Worm (Caenorhabditis elegans) whole organism, young adult: Measurements from ENCODE around the gene T04C12.9.

Source experiments
- B0019.2 ChIP-seq: fragments of 200-800 bp; sonication (Bioruptor generic); conservative IDR thresholded peaks from 2 replicates; pipeline ENCODE4 v1.3.6; 2022; ENCODE audit warnings: missing genetic modification reagents, missing genetic modification characterization, missing compliant biosample characterization
- B0261.1 ChIP-seq: sonication (generic microtip); optimal IDR thresholded peaks from 2 replicates; lab custom pipeline; 2016; ENCODE audit warnings: mild to moderate bottlenecking, missing genetic modification characterization, moderate library complexity, missing compliant biosample characterization
- F10E7.11 ChIP-seq: sonication (generic microtip); optimal IDR thresholded peaks from 2 replicates; lab custom pipeline; 2017; ENCODE audit warnings: mild to moderate bottlenecking, missing genetic modification characterization, moderate library complexity, missing compliant biosample characterization
- F22D6.2 ChIP-seq: sonication (generic microtip); optimal IDR thresholded peaks from 2 replicates; lab custom pipeline; 2016; ENCODE audit warnings: mild to moderate bottlenecking, missing genetic modification characterization, missing compliant biosample characterization
- F33H1.4 ChIP-seq: fragments of 200-800 bp; sonication (Bioruptor generic); IDR thresholded peaks from 2 replicates; pipeline ENCODE4 v1.3.6; 2022; ENCODE audit warnings: missing genetic modification reagents, missing genetic modification characterization, missing compliant biosample characterization
- F52B5.7 ChIP-seq: sonication (generic microtip); optimal IDR thresholded peaks from 2 replicates; lab custom pipeline; 2016; ENCODE audit warnings: mild to moderate bottlenecking, missing genetic modification characterization, missing compliant biosample characterization
- F57A8.1 ChIP-seq: fragments of 200-800 bp; sonication (Bioruptor generic); optimal IDR thresholded peaks from 2 replicates; lab custom pipeline; 2018; ENCODE audit warnings: mild to moderate bottlenecking, missing genetic modification characterization, moderate library complexity, missing compliant biosample characterization
- F57C9.4 ChIP-seq: sonication (generic microtip); optimal IDR thresholded peaks from 2 replicates; lab custom pipeline; 2017; ENCODE audit warnings: mild to moderate bottlenecking, missing genetic modification characterization, missing compliant biosample characterization
- K12H6.12 ChIP-seq: fragments of 200-800 bp; sonication (Bioruptor generic); optimal IDR thresholded peaks from 2 replicates; lab custom pipeline; 2018; ENCODE audit warnings: mild to moderate bottlenecking, missing genetic modification characterization, missing compliant biosample characterization
- T07F8.4 ChIP-seq: sonication (generic microtip); optimal IDR thresholded peaks from 2 replicates; lab custom pipeline; 2016; ENCODE audit warnings: mild to moderate bottlenecking, missing genetic modification characterization, moderate library complexity, missing compliant biosample characterization
- Y53F4B.3 ChIP-seq: fragments of 200-800 bp; sonication (Bioruptor generic); IDR thresholded peaks from 2 replicates; pipeline ENCODE4 v1.3.6; 2022; ENCODE audit warnings: missing genetic modification reagents, missing genetic modification characterization, missing compliant biosample characterization
- akir-1 ChIP-seq: fragments of 200-800 bp; sonication (Bioruptor generic); optimal IDR thresholded peaks from 2 replicates; lab custom pipeline; 2018; ENCODE audit warnings: mild to moderate bottlenecking, missing genetic modification characterization, moderate library complexity, missing compliant biosample characterization
- ama-1 ChIP-seq, 3 experiments: fragments of 150-350 bp in 1 of 3; sonication (generic microtip) in 2 of 3; optimal IDR thresholded peaks; 2 replicates each; lab custom pipeline; 2014 to 2018; ENCODE audit warnings: missing biosample characterization in 2 of 3, missing genetic modification characterization in 2 of 3, missing genetic modification reagents in 2 of 3
- cebp-1 ChIP-seq, 2 experiments: fragments of 200-800 bp in 1 of 2; sonication (Bioruptor generic) in 1 of 2; sonication (generic microtip) in 1 of 2; IDR thresholded peaks in 1 of 2; optimal IDR thresholded peaks in 1 of 2; 2 replicates each; pipeline versions ENCODE4 v1.3.6 to Lab custom; 2017 to 2022; ENCODE audit warnings: missing compliant biosample characterization in 2 of 2, missing genetic modification characterization in 2 of 2, mild to moderate bottlenecking in 1 of 2, missing genetic modification reagents in 1 of 2, moderate library complexity in 1 of 2
- ceh-27 ChIP-seq: fragments of 200-800 bp; sonication (Bioruptor generic); optimal IDR thresholded peaks from 2 replicates; lab custom pipeline; 2018; ENCODE audit warnings: mild to moderate bottlenecking, missing genetic modification characterization, moderate library complexity, missing compliant biosample characterization
- ceh-58 ChIP-seq: fragments of 200-800 bp; sonication (Bioruptor generic); IDR thresholded peaks from 2 replicates; pipeline ENCODE4 v1.3.6; 2022; ENCODE audit warnings: missing genetic modification characterization, missing compliant biosample characterization
- ceh-79 ChIP-seq: sonication (generic microtip); optimal IDR thresholded peaks from 2 replicates; lab custom pipeline; 2017; ENCODE audit warnings: mild to moderate bottlenecking, missing genetic modification characterization, missing compliant biosample characterization
- chd-7 ChIP-seq: sonication (generic microtip); optimal IDR thresholded peaks from 2 replicates; lab custom pipeline; 2016; ENCODE audit warnings: mild to moderate bottlenecking, missing genetic modification characterization, moderate library complexity, missing compliant biosample characterization
- dpff-1 ChIP-seq: sonication (generic microtip); optimal IDR thresholded peaks from 2 replicates; lab custom pipeline; 2017; ENCODE audit warnings: mild to moderate bottlenecking, missing genetic modification characterization, missing compliant biosample characterization
- dpl-1 ChIP-seq: fragments of 150-350 bp; optimal IDR thresholded peaks from 2 replicates; lab custom pipeline; 2014; ENCODE audit warnings: missing biosample characterization, missing genetic modification reagents, missing genetic modification characterization
- egl-18 ChIP-seq: fragments of 200-800 bp; sonication (Bioruptor generic); IDR thresholded peaks from 2 replicates; pipeline ENCODE4 v1.3.6; 2022; ENCODE audit warnings: missing genetic modification reagents, missing genetic modification characterization, missing compliant biosample characterization
- egrh-3 ChIP-seq: fragments of 200-800 bp; sonication (Bioruptor generic); IDR thresholded peaks from 2 replicates; pipeline ENCODE4 v1.3.6; 2022; ENCODE audit warnings: missing genetic modification reagents, missing genetic modification characterization, missing compliant biosample characterization
- ekl-4 ChIP-seq: fragments of 200-800 bp; sonication (Bioruptor generic); IDR thresholded peaks from 2 replicates; pipeline ENCODE4 v1.3.6; 2022; ENCODE audit warnings: missing genetic modification reagents, missing genetic modification characterization, missing compliant biosample characterization
- hrde-1 ChIP-seq: sonication (generic microtip); optimal IDR thresholded peaks from 2 replicates; lab custom pipeline; 2016; ENCODE audit warnings: missing genetic modification characterization, mild to moderate bottlenecking, missing compliant biosample characterization, moderate library complexity, missing genotype, missing genetic modification reagents, borderline replicate concordance
- hsf-1 ChIP-seq: fragments of 200-800 bp; sonication (Bioruptor generic); IDR thresholded peaks from 2 replicates; pipeline ENCODE4 v1.3.6; 2022; ENCODE audit warnings: missing genetic modification reagents, missing genetic modification characterization, missing compliant biosample characterization
- lin-26 ChIP-seq: fragments of 200-800 bp; sonication (Bioruptor generic); IDR thresholded peaks from 2 replicates; pipeline ENCODE4 v1.3.6; 2022; ENCODE audit warnings: missing genetic modification reagents, missing genetic modification characterization, missing compliant biosample characterization
- lin-35 ChIP-seq, 3 experiments: fragments of 150-350 bp in 2 of 3; sonication (generic microtip) in 1 of 3; optimal IDR thresholded peaks; 2 replicates each; lab custom pipeline; 2014 to 2018; ENCODE audit warnings: missing biosample characterization in 3 of 3, missing genetic modification characterization in 3 of 3, missing genetic modification reagents in 3 of 3
- lsl-1 ChIP-seq: fragments of 200-800 bp; sonication (Bioruptor generic); optimal IDR thresholded peaks from 2 replicates; lab custom pipeline; 2018; ENCODE audit warnings: mild to moderate bottlenecking, missing genetic modification characterization, moderate library complexity, missing compliant biosample characterization
- madf-3 ChIP-seq: fragments of 200-800 bp; sonication (Bioruptor generic); IDR thresholded peaks from 2 replicates; pipeline ENCODE4 v1.3.6; 2022; ENCODE audit warnings: missing genetic modification reagents, missing genetic modification characterization, missing compliant biosample characterization
- madf-8 ChIP-seq: fragments of 200-800 bp; sonication (Bioruptor generic); conservative IDR thresholded peaks from 2 replicates; pipeline ENCODE4 v1.3.6; 2022; ENCODE audit warnings: missing genetic modification reagents, missing genetic modification characterization, missing compliant biosample characterization
- mxl-1 ChIP-seq: sonication (generic microtip); optimal IDR thresholded peaks from 2 replicates; lab custom pipeline; 2016; ENCODE audit warnings: missing genetic modification characterization, missing compliant biosample characterization
- nfya-2 ChIP-seq: fragments of 200-800 bp; sonication (Bioruptor generic); IDR thresholded peaks from 2 replicates; pipeline ENCODE4 v1.3.6; 2022; ENCODE audit warnings: missing genetic modification reagents, missing genetic modification characterization, missing compliant biosample characterization
- nfyb-1 ChIP-seq: fragments of 200-800 bp; sonication (Bioruptor generic); IDR thresholded peaks from 2 replicates; pipeline ENCODE4 v1.3.6; 2022; ENCODE audit warnings: missing genetic modification reagents, missing genetic modification characterization, missing compliant biosample characterization
- nhr-120 ChIP-seq: fragments of 200-800 bp; sonication (Bioruptor generic); IDR thresholded peaks from 2 replicates; pipeline ENCODE4 v1.3.6; 2022; ENCODE audit warnings: missing genetic modification characterization, missing compliant biosample characterization
- nhr-179 ChIP-seq: sonication (generic microtip); optimal IDR thresholded peaks from 2 replicates; lab custom pipeline; 2016; ENCODE audit warnings: mild to moderate bottlenecking, missing genetic modification characterization, missing compliant biosample characterization
- nhr-27 ChIP-seq: fragments of 200-800 bp; sonication (Bioruptor generic); optimal IDR thresholded peaks from 2 replicates; lab custom pipeline; 2018; ENCODE audit warnings: mild to moderate bottlenecking, missing genetic modification characterization, moderate library complexity, missing compliant biosample characterization
- nhr-90 ChIP-seq: sonication (generic microtip); optimal IDR thresholded peaks from 2 replicates; lab custom pipeline; 2016; ENCODE audit warnings: missing genotype, mild to moderate bottlenecking, missing genetic modification characterization, missing compliant biosample characterization
- rec-8 ChIP-seq, 2 experiments: sonication (generic microtip); optimal IDR thresholded peaks; 2 replicates each; lab custom pipeline; 2016; ENCODE audit warnings: mild to moderate bottlenecking in 2 of 2, missing genetic modification characterization in 2 of 2, missing genetic modification reagents in 2 of 2, missing genotype in 2 of 2, missing biosample characterization in 1 of 2, missing compliant biosample characterization in 1 of 2, moderate library complexity in 1 of 2
- rpc-1 ChIP-seq, 2 experiments: fragments of 150-350 bp in 1 of 2; sonication (generic microtip) in 1 of 2; optimal IDR thresholded peaks; 2 replicates each; lab custom pipeline; 2014 to 2018; ENCODE audit warnings: missing biosample characterization in 1 of 2, missing genetic modification characterization in 1 of 2, missing genetic modification reagents in 1 of 2, missing genotype in 1 of 2
- sdz-38 ChIP-seq: sonication (generic microtip); optimal IDR thresholded peaks from 2 replicates; lab custom pipeline; 2016; ENCODE audit warnings: missing genotype, missing genetic modification characterization, missing compliant biosample characterization
- sea-2 ChIP-seq: fragments of 200-800 bp; sonication (Bioruptor generic); IDR thresholded peaks from 2 replicates; pipeline ENCODE4 v1.3.6; 2022; ENCODE audit warnings: missing genetic modification characterization, missing compliant biosample characterization
- snpc-1.1 ChIP-seq: sonication (generic microtip); optimal IDR thresholded peaks from 2 replicates; lab custom pipeline; 2017; ENCODE audit warnings: missing genetic modification characterization, mild to moderate bottlenecking, missing compliant biosample characterization, antibody characterized with exemption, moderate library complexity, missing genotype, missing genetic modification reagents; ENCODE audit not compliant: insufficient read depth
- snpc-4 ChIP-seq, 5 experiments: fragments of 150-350 bp in 1 of 5; sonication (generic microtip) in 4 of 5; optimal IDR thresholded peaks; 2 replicates each; lab custom pipeline; 2014 to 2018; ENCODE audit warnings: missing genetic modification characterization in 5 of 5, missing biosample characterization in 3 of 5, antibody characterized with exemption in 2 of 5, mild to moderate bottlenecking in 2 of 5, missing compliant biosample characterization in 2 of 5, missing genotype in 2 of 5, moderate library complexity in 2 of 5, missing genetic modification reagents in 1 of 5
- zim-3 ChIP-seq: sonication (generic microtip); optimal IDR thresholded peaks from 2 replicates; lab custom pipeline; 2017; ENCODE audit warnings: mild to moderate bottlenecking, missing genetic modification characterization, moderate library complexity, missing compliant biosample characterization
- ztf-22 ChIP-seq: fragments of 200-800 bp; sonication (Bioruptor generic); optimal IDR thresholded peaks from 2 replicates; lab custom pipeline; 2018; ENCODE audit warnings: mild to moderate bottlenecking, missing genetic modification characterization, moderate library complexity, missing compliant biosample characterization

T04C12.9 gene

ce11 chrV:11076403-11076802 is 13.4 kb upstream of the T04C12.9 start (continued):
- peak; percentile 24 for TF ChIP-seq F33H1.4 (GFP tag; lab: Robert Waterston, UW)
- 0 out of 2 replicates have a peak, but pooled peaks have one; percentile 70 for TF ChIP-seq ceh-58 (GFP tag; lab: Robert Waterston, UW)
- TF ChIP-seq nhr-179 (tag; lab: Kevin White, UChicago): peak; percentile 2
- peak; percentile 83 for TF ChIP-seq F10E7.11
- TF ChIP-seq hrde-1 (tag; lab: Kevin White, UChicago): peak; percentile 85
- TF ChIP-seq sdz-38: no peak
- peak; percentile 78; the same call in 1 of the 2 replicates for TF ChIP-seq nfya-2 (GFP tag; lab: Robert Waterston, UW)
- TF ChIP-seq B0261.1: no peak
- TF ChIP-seq rpc-1 (optimal IDR thresholded peaks at IDR 0.05; lab: Kevin White, UChicago): no peak
- TF ChIP-seq rpc-1 (tag; optimal IDR thresholded peaks at IDR 0.05; lab: Kevin White, UChicago): no peak
- no peak for TF ChIP-seq cebp-1 (GFP tag; IDR thresholded peaks at IDR 0.05; lab: Robert Waterston, UW)
- peak; percentile 40 for TF ChIP-seq cebp-1 (tag; optimal IDR thresholded peaks at IDR 0.05; lab: Kevin White, UChicago)
- TF ChIP-seq snpc-4 (GFP tag; optimal IDR thresholded peaks at IDR 0.05; lab: Kevin White, UChicago): peak; percentile 28
- TF ChIP-seq snpc-4 (tag; optimal IDR thresholded peaks at IDR 0.05; lab: Kevin White, UChicago): peak in 3 of 4 experiments; percentile 50 to 52 (median 50)
- TF ChIP-seq ceh-27 (GFP tag; lab: Kevin White, UChicago): peak; percentile 68
- TF ChIP-seq nfyb-1: peak; percentile 84
- TF ChIP-seq F22D6.2 (tag; lab: Kevin White, UChicago): no peak
- TF ChIP-seq T07F8.4 (tag; lab: Kevin White, UChicago): peak; percentile 81
- peak; percentile 73; the same call in 1 of the 2 replicates for TF ChIP-seq lin-26 (GFP tag; lab: Robert Waterston, UW)
- TF ChIP-seq snpc-1.1 (tag; lab: Kevin White, UChicago): no peak
- no peak for TF ChIP-seq akir-1
- no peak for TF ChIP-seq ztf-22 (GFP tag; lab: Kevin White, UChicago)
- TF ChIP-seq K12H6.12: no peak
- TF ChIP-seq madf-3 (GFP tag; lab: Robert Waterston, UW): peak; percentile 94
- peak; percentile 73 for TF ChIP-seq ama-1 (optimal IDR thresholded peaks at IDR 0.05; lab: Kevin White, UChicago)
- no peak for TF ChIP-seq ama-1 (GFP tag; optimal IDR thresholded peaks at IDR 0.05; lab: Kevin White, UChicago)
- TF ChIP-seq ekl-4: peak; percentile 95
- TF ChIP-seq nhr-90: peak; percentile 15
- peak; percentile 66 for TF ChIP-seq chd-7 (tag; lab: Kevin White, UChicago)
- TF ChIP-seq rec-8 (tag; optimal IDR thresholded peaks at IDR 0.05; lab: Kevin White, UChicago): peak in 1 of 2 experiments; percentile 2
- TF ChIP-seq egrh-3 (GFP tag; lab: Robert Waterston, UW): no peak
- TF ChIP-seq lsl-1: peak; percentile 48
- no peak for TF ChIP-seq dpl-1
- TF ChIP-seq F57C9.4 (tag; lab: Kevin White, UChicago): no peak
- TF ChIP-seq nhr-120 (GFP tag; lab: Robert Waterston, UW): 0 out of 2 replicates have a peak, but pooled peaks have one; percentile 32
- TF ChIP-seq ceh-79 (tag; lab: Kevin White, UChicago): no peak
- TF ChIP-seq B0019.2 (GFP tag; lab: Robert Waterston, UW): no peak
- TF ChIP-seq F57A8.1: no peak
- 0 out of 2 replicates have a peak, but pooled peaks have one; percentile 2 for TF ChIP-seq egl-18 (GFP tag; lab: Robert Waterston, UW)
- no peak for TF ChIP-seq nhr-27 (tag; lab: Kevin White, UChicago)
- TF ChIP-seq sea-2 (GFP tag; lab: Robert Waterston, UW): no peak
- TF ChIP-seq F52B5.7 (tag; lab: Kevin White, UChicago): peak; percentile 88
- no peak for TF ChIP-seq dpff-1 (tag; lab: Kevin White, UChicago)
- TF ChIP-seq mxl-1: no peak
- TF ChIP-seq lin-35 (GFP tag; optimal IDR thresholded peaks at IDR 0.05; lab: Kevin White, UChicago): peak in 1 of 3 experiments; percentile 81
- TF ChIP-seq madf-8 (GFP tag; lab: Robert Waterston, UW): peak; percentile 9; the same call in 1 of the 2 replicates
- TF ChIP-seq zim-3 (tag; lab: Kevin White, UChicago): peak; percentile 47
- TF ChIP-seq Y53F4B.3 (GFP tag; lab: Robert Waterston, UW): no peak
- TF ChIP-seq hsf-1: peak; percentile 86
